Worm (Caenorhabditis elegans): ENCODE data around the gene C07A12.18.

The C07A12.18 gene

ce11 chrX:4578581-4578980 lies 28.9 kb upstream of the C07A12.18 start:
- no peak for TF ChIP-seq repo-1 (tag; optimal IDR thresholded peaks at IDR 0.05)
- no peak for TF ChIP-seq tlf-1 (GFP tag; optimal IDR thresholded peaks at IDR 0.05)
- TF ChIP-seq T26A5.8 (tag; optimal IDR thresholded peaks at IDR 0.05) = no peak

ce11 chrX:4577941-4578340 lies 28.2 kb upstream of the C07A12.18 start, which contains the start of gene C05E11.3:
Gene C05E11.3 (plus strand): TSS chrX:4578241.
- TF ChIP-seq ccch-3 (GFP tag; optimal IDR thresholded peaks at IDR 0.05) (no peak), rec-8 (tag; optimal IDR thresholded peaks at IDR 0.05) (no peak), hmg-1.2 (GFP tag; IDR thresholded peaks at IDR 0.05) (no peak)

- TF ChIP-seq F37B4.10 (GFP tag; IDR thresholded peaks at IDR 0.05) (no peak), him-1 (tag; optimal IDR thresholded peaks at IDR 0.05) (no peak), ceh-58 (GFP tag; IDR thresholded peaks at IDR 0.05) (no peak), bed-1 (GFP tag; IDR thresholded peaks at IDR 0.05) (no peak), die-1 (tag; optimal IDR thresholded peaks at IDR 0.05) (no peak), egl-44 (GFP tag; IDR thresholded peaks at IDR 0.05) (no peak), mxl-1 (tag; optimal IDR thresholded peaks at IDR 0.05) (no peak), mcd-1 (GFP tag; IDR thresholded peaks at IDR 0.05) (no peak)
Measured at ce11 chrX:4576272-4576671, 26.6 kb upstream of the C07A12.18 start.

ce11 chrX:4574873-4575272 lies 25.2 kb upstream of the C07A12.18 start:
- no peak for TF ChIP-seq F57A8.1 (GFP tag; optimal IDR thresholded peaks at IDR 0.05)
- no peak for TF ChIP-seq ceh-58 (GFP tag; IDR thresholded peaks at IDR 0.05)
- TF ChIP-seq zfh-2 (GFP tag; conservative IDR thresholded peaks at IDR 0.05) = no peak
- no peak for TF ChIP-seq pbrm-1 (GFP tag; IDR thresholded peaks at IDR 0.05)

ce11 chrX:4571137-4571536 lies 21.4 kb upstream of the C07A12.18 start, which contains the start of gene amt-1:
Gene amt-1 (plus strand): TSS chrX:4571437.
- no peak for TF ChIP-seq zfh-2 (GFP tag; conservative IDR thresholded peaks at IDR 0.05)
- no peak for TF ChIP-seq tbp1 (GFP tag; optimal IDR thresholded peaks at IDR 0.05)
- no peak for TF ChIP-seq ztf-6 (GFP tag; IDR thresholded peaks at IDR 0.05)
- no peak for TF ChIP-seq nfyb-1 (GFP tag; IDR thresholded peaks at IDR 0.05)
- no peak for TF ChIP-seq F22D6.2 (tag; optimal IDR thresholded peaks at IDR 0.05)
- TF ChIP-seq somi-1 (GFP tag; optimal IDR thresholded peaks at IDR 0.05) = no peak
- TF ChIP-seq hrde-1 (tag; optimal IDR thresholded peaks at IDR 0.05; ENCODE audit: borderline replicate concordance) = no peak

- TF ChIP-seq dpff-1 (tag; optimal IDR thresholded peaks at IDR 0.05) = no peak
- TF ChIP-seq madf-10 (tag; optimal IDR thresholded peaks at IDR 0.05) = no peak
- no peak for TF ChIP-seq chd-7 (tag; optimal IDR thresholded peaks at IDR 0.05)
- no peak for TF ChIP-seq mel-28 (tag; optimal IDR thresholded peaks at IDR 0.05; ENCODE audit: borderline replicate concordance)
- no peak for TF ChIP-seq mcd-1 (GFP tag; IDR thresholded peaks at IDR 0.05)
- no peak for TF ChIP-seq rec-8 (tag; optimal IDR thresholded peaks at IDR 0.05)
- no peak for TF ChIP-seq snpc-1.3 (tag; optimal IDR thresholded peaks at IDR 0.05; ENCODE audit: insufficient read depth)
- TF ChIP-seq madf-8 (GFP tag; conservative IDR thresholded peaks at IDR 0.05) = no peak
- no peak for TF ChIP-seq nhr-80 (tag; optimal IDR thresholded peaks at IDR 0.05)
- no peak for TF ChIP-seq nfya-1 (tag; optimal IDR thresholded peaks at IDR 0.05; ENCODE audit: borderline replicate concordance, insufficient read depth)
- TF ChIP-seq hsf-1 (GFP tag; IDR thresholded peaks at IDR 0.05) = no peak
- no peak for TF ChIP-seq B0035.1 (tag; optimal IDR thresholded peaks at IDR 0.05)
- no peak for TF ChIP-seq lag-1 (GFP tag; IDR thresholded peaks at IDR 0.05)
- no peak for TF ChIP-seq mxl-1 (tag; optimal IDR thresholded peaks at IDR 0.05)
- no peak for TF ChIP-seq dpl-1 (GFP tag; optimal IDR thresholded peaks at IDR 0.05)
- TF ChIP-seq snpc-4 (GFP tag; optimal IDR thresholded peaks at IDR 0.05) = no peak
- TF ChIP-seq snpc-4 (tag; optimal IDR thresholded peaks at IDR 0.05) = no peak
- TF ChIP-seq ztf-3 (GFP tag; optimal IDR thresholded peaks at IDR 0.05) = no peak
- no peak for TF ChIP-seq B0019.2 (GFP tag; conservative IDR thresholded peaks at IDR 0.05)
Measured at ce11 chrX:4569276-4569675, 19.6 kb upstream of the C07A12.18 start.
